Worm (Caenorhabditis elegans): ENCODE measurements around the gene ZK1320.3.

The ZK1320.3 gene

ce11 chrII:9686663-9687193 is 26.5 kb upstream of the ZK1320.3 start, which contains the start of gene ZK1320.9:
Gene ZK1320.9 (minus strand): TSS chrII:9686713.
- TF ChIP-seq lin-39 (tag; optimal IDR thresholded peaks at IDR 0.05) (no peak), gmeb-1 (tag; optimal IDR thresholded peaks at IDR 0.05) (peak; percentile 28), R02D3.7 (tag; optimal IDR thresholded peaks at IDR 0.05) (no peak), nhr-10 (tag; optimal IDR thresholded peaks at IDR 0.05) (no peak), skn-1 (tag; optimal IDR thresholded peaks at IDR 0.05) (no peak), fos-1 (tag; optimal IDR thresholded peaks at IDR 0.05) (peak; percentile 47), nhr-237 (tag; optimal IDR thresholded peaks at IDR 0.05) (no peak), nhr-25 (tag; optimal IDR thresholded peaks at IDR 0.05) (no peak), mdl-1 (tag; optimal IDR thresholded peaks at IDR 0.05) (no peak), ceh-82 (tag; optimal IDR thresholded peaks at IDR 0.05) (no peak), peb-1 (tag; optimal IDR thresholded peaks at IDR 0.05) (no peak), nhr-129 (tag; optimal IDR thresholded peaks at IDR 0.05) (peak; percentile 34), ztf-1 (GFP tag; conservative IDR thresholded peaks at IDR 0.05) (no peak), nhr-6 (tag; optimal IDR thresholded peaks at IDR 0.05) (no peak), mab-5 (tag; optimal IDR thresholded peaks at IDR 0.05) (no peak), aly-2 (tag; optimal IDR thresholded peaks at IDR 0.05) (no peak), zag-1 (tag; optimal IDR thresholded peaks at IDR 0.05) (no peak), alr-1 (tag; optimal IDR thresholded peaks at IDR 0.05) (no peak), unc-62 (GFP tag; optimal IDR thresholded peaks at IDR 0.05) (no peak), nhr-11 (tag; optimal IDR thresholded peaks at IDR 0.05) (no peak), unc-55 (GFP tag; optimal IDR thresholded peaks at IDR 0.05) (peak; percentile 25), nhr-77 (tag; optimal IDR thresholded peaks at IDR 0.05) (no peak), ztf-4 (tag; optimal IDR thresholded peaks at IDR 0.05) (no peak), sem-4 (tag; optimal IDR thresholded peaks at IDR 0.05) (no peak), crh-2 (tag; optimal IDR thresholded peaks at IDR 0.05) (peak; percentile 8), ceh-16 (tag; optimal IDR thresholded peaks at IDR 0.05) (no peak), unc-39 (tag; optimal IDR thresholded peaks at IDR 0.05) (no peak), mbf-1 (tag; optimal IDR thresholded peaks at IDR 0.05) (no peak), sma-3 (GFP tag; optimal IDR thresholded peaks at IDR 0.05) (no peak), sma-9 (GFP tag; optimal IDR thresholded peaks at IDR 0.05) (peak; percentile 33), sma-9 (tag; optimal IDR thresholded peaks at IDR 0.05) (no peak), ama-1 (optimal IDR thresholded peaks at IDR 0.05) (no peak), elt-3 (tag; optimal IDR thresholded peaks at IDR 0.05) (no peak), lsy-2 (tag; optimal IDR thresholded peaks at IDR 0.05) (peak in 1 of 2 experiments; percentile 46), blmp-1 (tag; optimal IDR thresholded peaks at IDR 0.05; ENCODE audit: insufficient read depth) (no peak), F13H6.1 (tag; optimal IDR thresholded peaks at IDR 0.05) (no peak), ZK546.5 (tag; optimal IDR thresholded peaks at IDR 0.05) (no peak), snpc-4 (tag; optimal IDR thresholded peaks at IDR 0.05) (no peak), C34F6.9 (tag; optimal IDR thresholded peaks at IDR 0.05) (peak; percentile 19), lin-11 (tag; optimal IDR thresholded peaks at IDR 0.05) (no peak), elt-1 (tag; optimal IDR thresholded peaks at IDR 0.05) (no peak), nhr-21 (tag; optimal IDR thresholded peaks at IDR 0.05) (no peak)

ce11 chrII:9684175-9684574 is 24.0 kb upstream of the ZK1320.3 start:
- TF ChIP-seq zag-1 (tag; optimal IDR thresholded peaks at IDR 0.05), result no peak
- TF ChIP-seq nhr-12 (tag; optimal IDR thresholded peaks at IDR 0.05), result no peak
- no peak for TF ChIP-seq snpc-4 (tag; optimal IDR thresholded peaks at IDR 0.05)
- no peak for TF ChIP-seq ceh-82 (tag; optimal IDR thresholded peaks at IDR 0.05)

- TF ChIP-seq ceh-82 (tag; optimal IDR thresholded peaks at IDR 0.05) (no peak), crh-2 (tag; optimal IDR thresholded peaks at IDR 0.05) (no peak), unc-39 (tag; optimal IDR thresholded peaks at IDR 0.05) (no peak), C34F6.9 (tag; optimal IDR thresholded peaks at IDR 0.05) (no peak), skn-1 (tag; optimal IDR thresholded peaks at IDR 0.05) (no peak), nhr-10 (tag; optimal IDR thresholded peaks at IDR 0.05) (no peak), sem-4 (tag; optimal IDR thresholded peaks at IDR 0.05) (no peak), mdl-1 (tag; optimal IDR thresholded peaks at IDR 0.05) (no peak), ceh-16 (tag; optimal IDR thresholded peaks at IDR 0.05) (no peak), zag-1 (tag; optimal IDR thresholded peaks at IDR 0.05) (no peak), ama-1 (optimal IDR thresholded peaks at IDR 0.05) (no peak), F13H6.1 (tag; optimal IDR thresholded peaks at IDR 0.05) (no peak), nhr-237 (tag; optimal IDR thresholded peaks at IDR 0.05) (no peak), ztf-1 (GFP tag; conservative IDR thresholded peaks at IDR 0.05) (no peak)
Observed at ce11 chrII:9682044-9682443, 21.8 kb upstream of the ZK1320.3 start.

Data from whole organism, L2 larva.